Worm (Caenorhabditis elegans) whole organism, L1 larva: ENCODE measurements around the gene C27B7.2.

Experiments
- C34B4.2 ChIP-seq: sonication (generic microtip); optimal IDR thresholded peaks from 2 replicates; lab custom pipeline; 2017; ENCODE audit warnings: mild to moderate bottlenecking, missing genetic modification characterization, missing compliant biosample characterization
- Y116A8C.19 ChIP-seq: sonication (generic microtip); optimal IDR thresholded peaks from 2 replicates; lab custom pipeline; 2016; ENCODE audit warnings: missing compliant biosample characterization, missing genetic modification characterization, borderline replicate concordance
- aha-1 ChIP-seq: fragments of 150-350 bp; optimal IDR thresholded peaks from 2 replicates; lab custom pipeline; 2014; ENCODE audit warnings: missing biosample characterization, missing genetic modification characterization
- ama-1 ChIP-seq: fragments of 150-350 bp; optimal IDR thresholded peaks from 2 replicates; lab custom pipeline; 2014
- blmp-1 ChIP-seq: fragments of 150-350 bp; optimal IDR thresholded peaks from 2 replicates; lab custom pipeline; 2014; ENCODE audit warnings: missing biosample characterization, missing genetic modification characterization
- ceh-63 ChIP-seq: fragments of 200-800 bp; sonication (Bioruptor generic); optimal IDR thresholded peaks from 2 replicates; lab custom pipeline; 2018; ENCODE audit warnings: mild to moderate bottlenecking, missing genetic modification characterization, missing compliant biosample characterization
- ceh-82 ChIP-seq, 3 experiments: fragments of 150-350 bp in 1 of 3; sonication (generic microtip) in 2 of 3; optimal IDR thresholded peaks; 2 replicates each; lab custom pipeline; 2014 to 2017; ENCODE audit warnings: missing biosample characterization in 3 of 3, missing genetic modification characterization in 3 of 3
- ceh-88 ChIP-seq: fragments of 200-800 bp; sonication (Bioruptor generic); IDR thresholded peaks from 2 replicates; pipeline ENCODE4 v1.3.6; 2022; ENCODE audit warnings: missing genetic modification characterization, missing compliant biosample characterization
- dsc-1 ChIP-seq: sonication (generic microtip); optimal IDR thresholded peaks from 2 replicates; lab custom pipeline; 2016; ENCODE audit warnings: mild to moderate bottlenecking, missing genetic modification characterization, missing compliant biosample characterization
- efl-1 ChIP-seq, 4 experiments: fragments of 150-350 bp; optimal IDR thresholded peaks in 3 of 4; peaks in 1 of 4; 1 replicate in 1 of 4; 2 replicates in 3 of 4; lab custom pipeline; 2014; ENCODE audit warnings: missing biosample characterization in 2 of 4, missing genetic modification characterization in 2 of 4, missing genetic modification reagents in 2 of 4
- egl-27 ChIP-seq, 2 experiments: fragments of 150-350 bp in 1 of 2; sonication (generic microtip); optimal IDR thresholded peaks; 3 replicates each; lab custom pipeline; 2017 to 2018; ENCODE audit warnings: missing biosample characterization in 2 of 2, missing genetic modification characterization in 2 of 2, missing genetic modification reagents in 2 of 2
- ets-5 ChIP-seq: fragments of 200-800 bp; sonication (Bioruptor generic); IDR thresholded peaks from 2 replicates; pipeline ENCODE4 v1.3.6; 2022; ENCODE audit warnings: missing genetic modification characterization, missing compliant biosample characterization
- fkh-10 ChIP-seq: sonication (generic microtip); optimal IDR thresholded peaks from 2 replicates; lab custom pipeline; 2017; ENCODE audit warnings: missing biosample characterization, missing genetic modification reagents, missing genetic modification characterization
- fkh-4 ChIP-seq: sonication (generic microtip); optimal IDR thresholded peaks from 2 replicates; lab custom pipeline; 2016; ENCODE audit warnings: missing compliant biosample characterization, missing genetic modification characterization, borderline replicate concordance
- fos-1 ChIP-seq: fragments of 150-350 bp; optimal IDR thresholded peaks from 2 replicates; lab custom pipeline; 2014; ENCODE audit warnings: missing biosample characterization, missing genetic modification characterization
- grh-1 ChIP-seq: fragments of 200-800 bp; sonication (Bioruptor generic); IDR thresholded peaks from 2 replicates; pipeline ENCODE4 v1.3.6; 2022; ENCODE audit warnings: missing genetic modification reagents, missing genetic modification characterization, missing compliant biosample characterization
- hlh-17 ChIP-seq: fragments of 200-800 bp; sonication (Bioruptor generic); optimal IDR thresholded peaks from 2 replicates; lab custom pipeline; 2018; ENCODE audit warnings: missing genetic modification characterization, mild to moderate bottlenecking, missing compliant biosample characterization, moderate library complexity, borderline replicate concordance
- hlh-4 ChIP-seq: sonication (generic microtip); optimal IDR thresholded peaks from 2 replicates; lab custom pipeline; 2016; ENCODE audit warnings: mild to moderate bottlenecking, missing genetic modification characterization, missing compliant biosample characterization
- hpl-2 ChIP-seq: fragments of 150-350 bp; optimal IDR thresholded peaks from 2 replicates; lab custom pipeline; 2014; ENCODE audit warnings: missing biosample characterization, missing genetic modification reagents, missing genetic modification characterization
- irx-1 ChIP-seq: sonication (generic microtip); optimal IDR thresholded peaks from 2 replicates; lab custom pipeline; 2016; ENCODE audit warnings: missing genetic modification characterization, missing compliant biosample characterization
- isw-1 ChIP-seq: fragments of 200-800 bp; sonication (Bioruptor generic); IDR thresholded peaks from 2 replicates; pipeline ENCODE4 v1.3.6; 2022; ENCODE audit warnings: missing genetic modification characterization, missing compliant biosample characterization
- lin-15B ChIP-seq: fragments of 150-350 bp; sonication (generic microtip); optimal IDR thresholded peaks from 3 replicates; lab custom pipeline; 2014; ENCODE audit warnings: missing biosample characterization, missing genetic modification characterization
- lin-39 ChIP-seq: fragments of 150-350 bp; optimal IDR thresholded peaks from 2 replicates; lab custom pipeline; 2014; ENCODE audit warnings: missing biosample characterization, missing genetic modification reagents, missing genetic modification characterization
- lir-3 ChIP-seq: sonication (generic microtip); optimal IDR thresholded peaks from 2 replicates; lab custom pipeline; 2016; ENCODE audit warnings: mild to moderate bottlenecking, missing genetic modification characterization, moderate library complexity, missing compliant biosample characterization; ENCODE audit not compliant: poor library complexity
- mab-9 ChIP-seq: fragments of 200-800 bp; sonication (Bioruptor generic); IDR thresholded peaks from 2 replicates; pipeline ENCODE4 v1.3.6; 2022; ENCODE audit warnings: missing genetic modification reagents, missing genetic modification characterization, missing compliant biosample characterization
- mep-1 ChIP-seq: fragments of 150-350 bp; optimal IDR thresholded peaks from 2 replicates; lab custom pipeline; 2014; ENCODE audit warnings: missing biosample characterization, missing genetic modification characterization
- nhr-11 ChIP-seq: fragments of 150-350 bp; optimal IDR thresholded peaks from 2 replicates; lab custom pipeline; 2014; ENCODE audit warnings: missing biosample characterization, missing genetic modification characterization
- nhr-20 ChIP-seq: sonication (generic microtip); optimal IDR thresholded peaks from 2 replicates; lab custom pipeline; 2016; ENCODE audit warnings: mild to moderate bottlenecking, missing genetic modification characterization, missing compliant biosample characterization
- nhr-237 ChIP-seq: fragments of 150-350 bp; optimal IDR thresholded peaks from 2 replicates; lab custom pipeline; 2014; ENCODE audit warnings: missing biosample characterization, missing genetic modification characterization
- nhr-28 ChIP-seq: fragments of 150-350 bp; optimal IDR thresholded peaks from 2 replicates; lab custom pipeline; 2014; ENCODE audit warnings: missing biosample characterization, missing genetic modification characterization
- nhr-47 ChIP-seq: sonication (generic microtip); optimal IDR thresholded peaks from 2 replicates; lab custom pipeline; 2016; ENCODE audit warnings: mild to moderate bottlenecking, missing genetic modification characterization, moderate library complexity, missing compliant biosample characterization
- nhr-71 ChIP-seq: sonication (generic microtip); optimal IDR thresholded peaks from 2 replicates; lab custom pipeline; 2016; ENCODE audit warnings: mild to moderate bottlenecking, missing genetic modification characterization, moderate library complexity, missing compliant biosample characterization
- nhr-76 ChIP-seq: sonication (generic microtip); optimal IDR thresholded peaks from 2 replicates; lab custom pipeline; 2017; ENCODE audit warnings: missing biosample characterization, missing genetic modification characterization
- nhr-77 ChIP-seq: fragments of 150-350 bp; optimal IDR thresholded peaks from 2 replicates; lab custom pipeline; 2014; ENCODE audit warnings: missing biosample characterization, missing genetic modification characterization
- nhr-84 ChIP-seq: sonication (generic microtip); optimal IDR thresholded peaks from 2 replicates; lab custom pipeline; 2017; ENCODE audit warnings: missing biosample characterization, missing genetic modification characterization
- nhr-85 ChIP-seq: sonication (generic microtip); peaks from one replicate; lab custom pipeline; 2016; ENCODE audit warnings: missing genetic modification characterization, inconsistent platforms, missing compliant biosample characterization
- pag-3 ChIP-seq: sonication (generic microtip); optimal IDR thresholded peaks from 2 replicates; lab custom pipeline; 2017; ENCODE audit warnings: missing genetic modification characterization, mild to moderate bottlenecking, missing compliant biosample characterization, antibody characterized with exemption, borderline replicate concordance; ENCODE audit not compliant: insufficient read depth
- pax-3 ChIP-seq: fragments of 200-800 bp; sonication (Bioruptor generic); optimal IDR thresholded peaks from 2 replicates; lab custom pipeline; 2018; ENCODE audit warnings: mild to moderate bottlenecking, missing genetic modification characterization, moderate library complexity, missing compliant biosample characterization
- pqm-1 ChIP-seq: sonication (generic microtip); optimal IDR thresholded peaks from 3 replicates; lab custom pipeline; 2017; ENCODE audit warnings: missing biosample characterization, missing genetic modification characterization
- skn-1 ChIP-seq: fragments of 150-350 bp; optimal IDR thresholded peaks from 2 replicates; lab custom pipeline; 2014; ENCODE audit warnings: missing biosample characterization, missing genetic modification characterization
- snu-23 ChIP-seq: sonication (generic microtip); optimal IDR thresholded peaks from 2 replicates; lab custom pipeline; 2016; ENCODE audit warnings: missing genetic modification characterization, missing compliant biosample characterization
- sox-4 ChIP-seq: sonication (generic microtip); optimal IDR thresholded peaks from 2 replicates; lab custom pipeline; 2016; ENCODE audit warnings: missing genetic modification characterization, missing compliant biosample characterization
- sptf-1 ChIP-seq: fragments of 150-350 bp; optimal IDR thresholded peaks from 2 replicates; lab custom pipeline; 2014; ENCODE audit warnings: missing biosample characterization, missing genetic modification characterization
- sup-37 ChIP-seq: fragments of 200-800 bp; sonication (Bioruptor generic); optimal IDR thresholded peaks from 2 replicates; lab custom pipeline; 2018; ENCODE audit warnings: mild to moderate bottlenecking, missing genetic modification characterization, missing compliant biosample characterization
- tbx-2 ChIP-seq: sonication (generic microtip); optimal IDR thresholded peaks from 2 replicates; lab custom pipeline; 2016; ENCODE audit warnings: missing genetic modification characterization, missing compliant biosample characterization
- unc-130 ChIP-seq: fragments of 150-350 bp; optimal IDR thresholded peaks from 2 replicates; lab custom pipeline; 2017; ENCODE audit warnings: missing biosample characterization, missing genetic modification characterization, inconsistent platforms
- unc-30 ChIP-seq: sonication (generic microtip); optimal IDR thresholded peaks from 2 replicates; lab custom pipeline; 2017; ENCODE audit warnings: missing biosample characterization, missing genetic modification characterization
- unc-86 ChIP-seq: sonication (generic microtip); optimal IDR thresholded peaks from 2 replicates; lab custom pipeline; 2016; ENCODE audit warnings: missing genetic modification characterization, missing compliant biosample characterization
- unc-98 ChIP-seq: fragments of 200-800 bp; sonication (Bioruptor generic); IDR thresholded peaks from 2 replicates; pipeline ENCODE4 v1.3.6; 2022; ENCODE audit warnings: missing genetic modification characterization, missing compliant biosample characterization
- zag-1 ChIP-seq: fragments of 150-350 bp; optimal IDR thresholded peaks from 2 replicates; lab custom pipeline; 2014; ENCODE audit warnings: missing biosample characterization, missing genetic modification characterization
- zip-4 ChIP-seq: fragments of 200-800 bp; sonication (Bioruptor generic); optimal IDR thresholded peaks from 2 replicates; lab custom pipeline; 2018; ENCODE audit warnings: mild to moderate bottlenecking, missing genetic modification characterization, moderate library complexity, missing compliant biosample characterization

C27B7.2 gene

DNA sequence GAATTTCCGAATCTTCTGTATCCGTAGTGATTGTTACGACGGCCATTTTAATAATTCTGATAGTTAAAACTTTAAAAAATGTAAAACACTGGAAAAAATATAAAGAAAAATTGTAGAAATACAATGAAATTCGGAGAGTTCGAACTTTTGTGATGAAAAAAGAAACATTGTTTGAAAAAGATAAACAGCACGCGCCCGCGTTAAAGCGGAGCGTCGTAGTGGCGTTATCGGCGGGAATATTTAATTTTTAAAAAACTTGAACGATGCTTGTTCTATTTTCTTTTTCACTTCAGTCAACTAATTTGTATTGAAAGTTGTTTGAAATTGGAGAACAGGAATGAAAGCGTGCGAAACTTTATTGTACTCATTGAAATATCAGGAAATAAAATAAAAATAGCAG lies 23.0 kb upstream of the C27B7.2 start, which contains the start of gene npp-23 (continued):
- TF ChIP-seq pag-3 (tag; lab: Kevin White, UChicago): no peak
- TF ChIP-seq lin-15B (tag; lab: Kevin White, UChicago): peak; percentile 19
- TF ChIP-seq lin-39: no peak
- no peak for TF ChIP-seq tbx-2 (tag; lab: Kevin White, UChicago)
- peak; percentile 53 for TF ChIP-seq dsc-1 (tag; lab: Kevin White, UChicago)
- no peak for TF ChIP-seq lir-3 (tag; lab: Kevin White, UChicago)
- TF ChIP-seq fkh-4 (tag; lab: Kevin White, UChicago): no peak
- TF ChIP-seq ceh-82 (tag; optimal IDR thresholded peaks at IDR 0.05; lab: Kevin White, UChicago): peak; percentile 40 to 53 (median 43)
- TF ChIP-seq ceh-88 (GFP tag; lab: Robert Waterston, UW): no peak
- TF ChIP-seq C34B4.2: no peak
- TF ChIP-seq sox-4 (tag; lab: Kevin White, UChicago): no peak
- TF ChIP-seq nhr-71 (tag; lab: Kevin White, UChicago): no peak
- no peak for TF ChIP-seq hlh-17 (GFP tag; lab: Kevin White, UChicago)
- TF ChIP-seq efl-1 (optimal IDR thresholded peaks at IDR 0.05; lab: Kevin White, UChicago): peak; percentile 96 to 99
- TF ChIP-seq efl-1 (GFP tag; optimal IDR thresholded peaks at IDR 0.05 in 1 of 2; lab: Kevin White, UChicago): peak; percentile 96 to 99
- TF ChIP-seq ama-1 (lab: Kevin White, UChicago): no peak
- TF ChIP-seq nhr-237: no peak
- TF ChIP-seq blmp-1 (tag; lab: Kevin White, UChicago): peak; percentile 58
- TF ChIP-seq snu-23: peak; percentile 72
- TF ChIP-seq hlh-4: no peak
- peak; percentile 38; the same call in 1 of the 2 replicates for TF ChIP-seq grh-1 (GFP tag; lab: Robert Waterston, UW)
- no peak for TF ChIP-seq mab-9 (GFP tag; lab: Robert Waterston, UW)
- TF ChIP-seq nhr-28 (tag; lab: Kevin White, UChicago): no peak
- TF ChIP-seq ceh-63 (GFP tag; lab: Kevin White, UChicago): no peak
- no peak for TF ChIP-seq Y116A8C.19 (tag; lab: Kevin White, UChicago)
- TF ChIP-seq fos-1 (tag; lab: Kevin White, UChicago): no peak
- no peak for TF ChIP-seq nhr-76 (tag; lab: Kevin White, UChicago)
- no peak for TF ChIP-seq pqm-1 (tag; lab: Kevin White, UChicago)
- TF ChIP-seq hpl-2 (GFP tag; lab: Kevin White, UChicago): no peak
- no peak for TF ChIP-seq sup-37
- no peak for TF ChIP-seq nhr-47 (tag; lab: Kevin White, UChicago)
- TF ChIP-seq nhr-77 (tag; lab: Kevin White, UChicago): no peak
- TF ChIP-seq egl-27 (tag; optimal IDR thresholded peaks at IDR 0.05; lab: Kevin White, UChicago): no peak
- TF ChIP-seq nhr-85: no peak
- peak; percentile 51 for TF ChIP-seq skn-1 (tag; lab: Kevin White, UChicago)
- TF ChIP-seq isw-1 (GFP tag; lab: Robert Waterston, UW): no peak; the same call in 1 of the 2 replicates
- TF ChIP-seq zag-1 (tag; lab: Kevin White, UChicago): no peak
- TF ChIP-seq zip-4: no peak

DNA sequence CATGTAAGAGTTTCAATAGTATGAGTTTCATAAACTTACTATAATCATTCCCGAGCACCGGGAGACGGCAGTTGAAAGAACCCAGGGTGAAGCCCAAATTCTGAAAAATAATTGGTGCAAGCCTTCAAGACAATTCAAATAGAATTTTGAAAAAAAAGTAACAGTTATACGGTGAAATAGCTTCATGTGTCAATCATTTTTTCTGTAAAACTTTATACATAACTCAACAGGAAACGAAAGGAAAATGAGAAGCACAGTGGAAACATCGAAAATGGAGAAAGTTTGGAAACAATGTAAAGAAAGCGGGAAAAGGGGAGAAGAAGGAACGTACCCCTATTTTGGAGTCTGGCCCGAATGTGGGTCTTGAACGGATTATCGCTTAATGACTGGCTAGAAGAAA lies 19.7 kb upstream of the C27B7.2 start, which contains the start of gene C09G9.3:
Gene C09G9.3, minus strand, starts transcription at position 101 of the 400 bp plus-strand sequence.
- no peak for TF ChIP-seq nhr-20 (tag; lab: Kevin White, UChicago)
- TF ChIP-seq hpl-2 (GFP tag; lab: Kevin White, UChicago): no peak
- TF ChIP-seq nhr-11 (tag; lab: Kevin White, UChicago): no peak
- TF ChIP-seq, all 84 proteins: peak for 0

DNA sequence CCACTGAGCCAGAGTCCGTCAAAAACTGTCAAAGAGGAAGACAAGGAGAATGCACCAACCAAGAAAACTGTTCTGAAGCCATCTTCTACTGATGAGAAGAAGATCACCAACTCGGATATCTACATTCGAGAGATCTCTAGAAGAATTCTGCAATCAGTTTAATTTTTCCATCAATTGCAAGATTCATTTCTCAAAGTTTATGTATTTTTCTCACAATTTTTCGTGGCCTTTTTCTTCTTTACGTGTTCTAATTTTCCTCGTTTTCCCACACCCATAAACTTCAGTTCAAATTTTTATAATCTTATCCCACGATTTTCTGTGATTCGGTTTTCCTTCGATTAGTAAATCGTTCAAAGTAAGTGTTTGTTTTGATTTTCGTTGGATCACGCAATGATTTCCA lies 18.8 kb upstream of the C27B7.2 start, which contains the start of gene hdl-2:
Gene hdl-2, plus strand, starts transcription at position 301 of the 400 bp plus-strand sequence.
- TF ChIP-seq unc-130 (no peak), zip-4 (no peak), sox-4 (tag; lab: Kevin White, UChicago) (no peak), fkh-10 (GFP tag; lab: Kevin White, UChicago) (no peak), mep-1 (tag; lab: Kevin White, UChicago) (no peak), unc-86 (no peak), nhr-77 (tag; lab: Kevin White, UChicago) (no peak), aha-1 (tag; lab: Kevin White, UChicago) (no peak), skn-1 (tag; lab: Kevin White, UChicago) (no peak), ets-5 (GFP tag; lab: Robert Waterston, UW) (no peak), sptf-1 (tag; lab: Kevin White, UChicago) (no peak), pax-3 (tag; lab: Kevin White, UChicago) (no peak), irx-1 (tag; lab: Kevin White, UChicago) (no peak), unc-98 (GFP tag; lab: Robert Waterston, UW) (no peak), unc-30 (tag; lab: Kevin White, UChicago) (no peak), nhr-84 (tag; lab: Kevin White, UChicago) (no peak), nhr-28 (tag; lab: Kevin White, UChicago) (no peak)
